Fruit fly (Drosophila melanogaster): ENCODE measurements around the gene Acbp3.

Acbp3 gene

dm6 chr3L:7153634-7154033 is 23.0 kb downstream of the Acbp3 start (continued):
- TF ChIP-seq fu2 (GFP tag; optimal IDR thresholded peaks at IDR 0.05) (no peak), Oli (tag; optimal IDR thresholded peaks at IDR 0.05) (peak; percentile 22), gt (GFP tag; IDR thresholded peaks at IDR 0.05) (no peak), emc (GFP tag; optimal IDR thresholded peaks at IDR 0.05) (no peak), NC2β (GFP tag; optimal IDR thresholded peaks at IDR 0.05) (no peak), Jarid2 (GFP tag; optimal IDR thresholded peaks at IDR 0.05) (no peak), CG12219 (GFP tag; optimal IDR thresholded peaks at IDR 0.05) (no peak), CoRest (tag; optimal IDR thresholded peaks at IDR 0.05) (peak; percentile 20), CG3838 (GFP tag; optimal IDR thresholded peaks at IDR 0.05) (no peak), CG13894 (tag; optimal IDR thresholded peaks at IDR 0.05) (no peak), tap (tag; optimal IDR thresholded peaks at IDR 0.05) (no peak), CG6683 (GFP tag; optimal IDR thresholded peaks at IDR 0.05) (no peak), Dip2 (GFP tag; IDR thresholded peaks at IDR 0.05) (no peak), ro (GFP tag; IDR thresholded peaks at IDR 0.05) (no peak), BEAF-32 (GFP tag; optimal IDR thresholded peaks at IDR 0.05) (no peak), ham (GFP tag; IDR thresholded peaks at IDR 0.05) (no peak), CG33557 (GFP tag; optimal IDR thresholded peaks at IDR 0.05) (no peak), CG8290 (GFP tag; optimal IDR thresholded peaks at IDR 0.05) (no peak), CG8290 (tag; optimal IDR thresholded peaks at IDR 0.05) (no peak), gem (tag; optimal IDR thresholded peaks at IDR 0.05) (peak; percentile 48), CG17912 (GFP tag; optimal IDR thresholded peaks at IDR 0.05) (no peak), zfh2 (GFP tag; optimal IDR thresholded peaks at IDR 0.05) (no peak), CG13123 (GFP tag; optimal IDR thresholded peaks at IDR 0.05) (no peak), dmrt99B (tag; optimal IDR thresholded peaks at IDR 0.05) (peak; percentile 39), schlank (tag; optimal IDR thresholded peaks at IDR 0.05) (no peak), CG11696 (GFP tag; IDR thresholded peaks at IDR 0.05) (no peak), CG9215 (GFP tag; IDR thresholded peaks at IDR 0.05) (no peak), lab (GFP tag; optimal IDR thresholded peaks at IDR 0.05) (peak; percentile 26), CG11247 (GFP tag; IDR thresholded peaks at IDR 0.05) (no peak), nerfin-2 (GFP tag; IDR thresholded peaks at IDR 0.05; ENCODE audit: partially characterized antibody) (no peak), Sox100B (GFP tag; optimal IDR thresholded peaks at IDR 0.05) (peak; percentile 2), CG17829 (tag; optimal IDR thresholded peaks at IDR 0.05) (peak; percentile 2), ap (GFP tag; IDR thresholded peaks at IDR 0.05) (no peak), CG12155 (GFP tag; optimal IDR thresholded peaks at IDR 0.05) (no peak), insv (GFP tag; optimal IDR thresholded peaks at IDR 0.05) (no peak), Chrac-16 (GFP tag; optimal IDR thresholded peaks at IDR 0.05) (no peak), CG10565 (GFP tag; optimal IDR thresholded peaks at IDR 0.05) (no peak), NC2α (GFP tag; optimal IDR thresholded peaks at IDR 0.05) (no peak), CG17186 (GFP tag; optimal IDR thresholded peaks at IDR 0.05) (no peak), tna (GFP tag; IDR thresholded peaks at IDR 0.05; ENCODE audit: partially characterized antibody) (no peak), repo (GFP tag; optimal IDR thresholded peaks at IDR 0.05) (no peak), CG5180 (GFP tag; optimal IDR thresholded peaks at IDR 0.05) (no peak), Optix (GFP tag; IDR thresholded peaks at IDR 0.05) (no peak), esg (GFP tag; conservative IDR thresholded peaks at IDR 0.05) (no peak), CG2712 (tag; optimal IDR thresholded peaks at IDR 0.05) (peak; percentile 19), CG10267 (tag; optimal IDR thresholded peaks at IDR 0.05) (no peak), CG2678 (tag; optimal IDR thresholded peaks at IDR 0.05) (peak; percentile 40), CG17359 (tag; optimal IDR thresholded peaks at IDR 0.05) (peak; percentile 1), CG12104 (GFP tag; optimal IDR thresholded peaks at IDR 0.05) (no peak), mirr (GFP tag; optimal IDR thresholded peaks at IDR 0.05) (no peak), pros (GFP tag; optimal IDR thresholded peaks at IDR 0.05) (no peak), dan (GFP tag; IDR thresholded peaks at IDR 0.05) (no peak)

Data from whole organism, embryonic.